Worm (Caenorhabditis elegans): Measurements from ENCODE around the gene mxl-1.

Gene mxl-1

ce11 chrV:11252429-11252828 lies 7.8 kb downstream of the mxl-1 start, which contains the start of gene srsx-33:
srsx-33 (minus strand) TSS chrV:11252529.
- TF ChIP-seq unc-62 (GFP tag; optimal IDR thresholded peaks at IDR 0.05) (no peak), nhr-25 (tag; optimal IDR thresholded peaks at IDR 0.05) (no peak), elt-2 (tag; optimal IDR thresholded peaks at IDR 0.05) (no peak), nhr-11 (tag; optimal IDR thresholded peaks at IDR 0.05) (no peak), elt-1 (tag; optimal IDR thresholded peaks at IDR 0.05) (no peak), lin-15B (tag; optimal IDR thresholded peaks at IDR 0.05) (no peak)

ce11 chrV:11254980-11255379 lies 10.3 kb downstream of the mxl-1 start, which contains the start of gene srsx-31:
srsx-31 (minus strand) TSS chrV:11255080.
- TF ChIP-seq nhr-237 (tag; optimal IDR thresholded peaks at IDR 0.05) = no peak
- TF ChIP-seq lin-15B (tag; optimal IDR thresholded peaks at IDR 0.05) = no peak
- TF ChIP-seq hmg-11 (tag; optimal IDR thresholded peaks at IDR 0.05) = no peak
- TF ChIP-seq nhr-23 (tag; optimal IDR thresholded peaks at IDR 0.05) = no peak

- TF ChIP-seq sea-2 (GFP tag; optimal IDR thresholded peaks at IDR 0.05) (no peak), ceh-9 (tag; optimal IDR thresholded peaks at IDR 0.05) (no peak), nhr-237 (tag; optimal IDR thresholded peaks at IDR 0.05) (no peak), fkh-2 (tag; optimal IDR thresholded peaks at IDR 0.05) (no peak), unc-62 (GFP tag; optimal IDR thresholded peaks at IDR 0.05) (no peak), mdl-1 (tag; optimal IDR thresholded peaks at IDR 0.05) (no peak), egl-5 (tag; optimal IDR thresholded peaks at IDR 0.05) (no peak), nhr-11 (tag; optimal IDR thresholded peaks at IDR 0.05) (no peak), eor-1 (tag; optimal IDR thresholded peaks at IDR 0.05) (no peak), lin-39 (tag; optimal IDR thresholded peaks at IDR 0.05) (no peak)
Observed at ce11 chrV:11258896-11259295, 14.3 kb downstream of the mxl-1 start, which contains the start of gene lgc-36. lgc-36 (minus strand) TSS chrV:11258996.

- TF ChIP-seq pha-4 (tag; optimal IDR thresholded peaks at IDR 0.05) (no peak), nfya-1 (tag; optimal IDR thresholded peaks at IDR 0.05; ENCODE audit: insufficient read depth) (no peak), nhr-77 (tag; optimal IDR thresholded peaks at IDR 0.05) (no peak), snpc-4 (tag; optimal IDR thresholded peaks at IDR 0.05) (no peak), R02D3.7 (tag; optimal IDR thresholded peaks at IDR 0.05) (no peak), unc-39 (tag; optimal IDR thresholded peaks at IDR 0.05) (no peak), ZK546.5 (tag; optimal IDR thresholded peaks at IDR 0.05) (no peak), nhr-67 (tag; optimal IDR thresholded peaks at IDR 0.05) (no peak), egl-27 (tag; optimal IDR thresholded peaks at IDR 0.05) (no peak), ceh-9 (tag; optimal IDR thresholded peaks at IDR 0.05) (no peak), nhr-28 (tag; optimal IDR thresholded peaks at IDR 0.05) (no peak), lin-39 (tag; optimal IDR thresholded peaks at IDR 0.05) (no peak), ceh-16 (tag; optimal IDR thresholded peaks at IDR 0.05) (no peak), unc-62 (GFP tag; optimal IDR thresholded peaks at IDR 0.05) (no peak), nhr-25 (tag; optimal IDR thresholded peaks at IDR 0.05) (no peak), nhr-76 (tag; optimal IDR thresholded peaks at IDR 0.05) (no peak), eor-1 (tag; optimal IDR thresholded peaks at IDR 0.05) (no peak), skn-1 (tag; optimal IDR thresholded peaks at IDR 0.05) (no peak)
Observed at ce11 chrV:11260622-11261021, 16.0 kb downstream of the mxl-1 start, which contains the start of gene F07B10.7. F07B10.7 (minus strand) TSS chrV:11260722.

- TF ChIP-seq elt-1 (tag; optimal IDR thresholded peaks at IDR 0.05) = no peak
- no peak for TF ChIP-seq skn-1 (tag; optimal IDR thresholded peaks at IDR 0.05)
Observed at ce11 chrV:11263025-11263424, 18.4 kb downstream of the mxl-1 start, which contains the start of gene F07B10.4. F07B10.4 (minus strand) TSS chrV:11263125.

- TF ChIP-seq eor-1 (tag; optimal IDR thresholded peaks at IDR 0.05) (no peak), hmg-11 (tag; optimal IDR thresholded peaks at IDR 0.05) (no peak), elt-2 (tag; optimal IDR thresholded peaks at IDR 0.05) (peak; percentile 64), fkh-10 (GFP tag; optimal IDR thresholded peaks at IDR 0.05) (no peak), pqm-1 (tag; optimal IDR thresholded peaks at IDR 0.05) (peak; percentile 28)
Observed at ce11 chrV:11265482-11265881, 20.8 kb downstream of the mxl-1 start, which contains the start of gene cln-3.1. cln-3.1 (minus strand) TSS chrV:11265652.

Measured in whole organism, L3 larva.